Worm (Caenorhabditis elegans) whole organism, late embryonic: ENCODE data around the gene lec-7.

Experiments
- C38D4.7 ChIP-seq: fragments of 200-800 bp; sonication (Bioruptor generic); optimal IDR thresholded peaks from 2 replicates; lab custom pipeline; 2018; ENCODE audit warnings: mild to moderate bottlenecking, missing genetic modification characterization, moderate library complexity, missing compliant biosample characterization
- F13H6.1 ChIP-seq: sonication (generic microtip); optimal IDR thresholded peaks from 2 replicates; lab custom pipeline; 2016; ENCODE audit warnings: missing genetic modification characterization, missing compliant biosample characterization
- T23F11.4 ChIP-seq: fragments of 200-800 bp; sonication (Bioruptor generic); optimal IDR thresholded peaks from 2 replicates; lab custom pipeline; 2018; ENCODE audit warnings: mild to moderate bottlenecking, missing genetic modification characterization, missing compliant biosample characterization
- ahr-1 ChIP-seq: sonication (generic microtip); optimal IDR thresholded peaks from 2 replicates; lab custom pipeline; 2016; ENCODE audit warnings: missing genetic modification characterization, missing compliant biosample characterization
- ama-1 ChIP-seq: fragments of 150-350 bp; optimal IDR thresholded peaks from 2 replicates; lab custom pipeline; 2014
- ceh-14 ChIP-seq: sonication (generic microtip); optimal IDR thresholded peaks from 2 replicates; lab custom pipeline; 2016; ENCODE audit warnings: missing genotype, missing genetic modification characterization, missing compliant biosample characterization
- ceh-19 ChIP-seq: fragments of 200-800 bp; sonication (Bioruptor generic); optimal IDR thresholded peaks from 2 replicates; lab custom pipeline; 2018; ENCODE audit warnings: mild to moderate bottlenecking, missing genetic modification characterization, missing compliant biosample characterization
- ceh-24 ChIP-seq: sonication (generic microtip); optimal IDR thresholded peaks from 2 replicates; lab custom pipeline; 2016; ENCODE audit warnings: mild to moderate bottlenecking, missing genetic modification characterization, missing compliant biosample characterization
- ceh-30 ChIP-seq: fragments of 150-350 bp; optimal IDR thresholded peaks from 2 replicates; lab custom pipeline; 2014; ENCODE audit warnings: missing biosample characterization, missing genetic modification characterization
- ceh-45 ChIP-seq: fragments of 200-800 bp; sonication (Bioruptor generic); IDR thresholded peaks from 2 replicates; pipeline ENCODE4 v1.3.6; 2022; ENCODE audit warnings: missing genetic modification reagents, missing genetic modification characterization, missing compliant biosample characterization
- ceh-6 ChIP-seq: fragments of 200-800 bp; sonication (Bioruptor generic); optimal IDR thresholded peaks from 2 replicates; lab custom pipeline; 2018; ENCODE audit warnings: mild to moderate bottlenecking, missing genetic modification characterization, missing compliant biosample characterization
- ceh-9 ChIP-seq: sonication (generic microtip); optimal IDR thresholded peaks from 2 replicates; lab custom pipeline; 2016; ENCODE audit warnings: mild to moderate bottlenecking, missing genetic modification characterization, inconsistent platforms, missing compliant biosample characterization
- dve-1 ChIP-seq: sonication (generic microtip); optimal IDR thresholded peaks from 2 replicates; lab custom pipeline; 2017; ENCODE audit warnings: antibody characterized with exemption, mild to moderate bottlenecking, missing genetic modification characterization, missing compliant biosample characterization
- elt-2 ChIP-seq: sonication (generic microtip); optimal IDR thresholded peaks from 2 replicates; lab custom pipeline; 2016; ENCODE audit warnings: missing genetic modification reagents, missing genetic modification characterization, missing compliant biosample characterization
- elt-4 ChIP-seq: sonication (generic microtip); optimal IDR thresholded peaks from 2 replicates; lab custom pipeline; 2016; ENCODE audit warnings: missing genetic modification characterization, missing compliant biosample characterization
- eyg-1 ChIP-seq: sonication (generic microtip); optimal IDR thresholded peaks from 2 replicates; lab custom pipeline; 2016; ENCODE audit warnings: missing genotype, missing genetic modification characterization, missing compliant biosample characterization
- fkh-6 ChIP-seq: sonication (generic microtip); optimal IDR thresholded peaks from 2 replicates; lab custom pipeline; 2016; ENCODE audit warnings: missing genetic modification characterization, missing compliant biosample characterization
- gmeb-2 ChIP-seq: sonication (generic microtip); optimal IDR thresholded peaks from 2 replicates; lab custom pipeline; 2016; ENCODE audit warnings: missing genetic modification characterization, inconsistent platforms, missing compliant biosample characterization
- hlh-13 ChIP-seq: fragments of 200-800 bp; sonication (Bioruptor generic); optimal IDR thresholded peaks from 2 replicates; lab custom pipeline; 2018; ENCODE audit warnings: mild to moderate bottlenecking, missing genetic modification characterization, missing compliant biosample characterization
- hlh-30 ChIP-seq: sonication (generic microtip); optimal IDR thresholded peaks from 2 replicates; lab custom pipeline; 2017; ENCODE audit warnings: antibody characterized with exemption, missing genetic modification characterization, missing compliant biosample characterization; ENCODE audit not compliant: insufficient read depth
- lin-11 ChIP-seq: fragments of 200-800 bp; sonication (Bioruptor generic); optimal IDR thresholded peaks from 2 replicates; lab custom pipeline; 2018; ENCODE audit warnings: mild to moderate bottlenecking, missing genetic modification characterization, missing compliant biosample characterization
- madf-2 ChIP-seq: sonication (generic microtip); optimal IDR thresholded peaks from 2 replicates; lab custom pipeline; 2017; ENCODE audit warnings: missing genetic modification characterization, missing compliant biosample characterization
- mec-3 ChIP-seq: sonication (generic microtip); optimal IDR thresholded peaks from 2 replicates; lab custom pipeline; 2016; ENCODE audit warnings: borderline replicate concordance, missing genetic modification characterization, missing compliant biosample characterization
- nfya-1 ChIP-seq: sonication (generic microtip); optimal IDR thresholded peaks from 2 replicates; lab custom pipeline; 2017; ENCODE audit warnings: missing genetic modification characterization, mild to moderate bottlenecking, missing compliant biosample characterization, antibody characterized with exemption, moderate library complexity
- nhr-232 ChIP-seq: sonication (generic microtip); optimal IDR thresholded peaks from 2 replicates; lab custom pipeline; 2016; ENCODE audit warnings: missing genetic modification characterization, missing compliant biosample characterization
- npax-4 ChIP-seq: sonication (generic microtip); optimal IDR thresholded peaks from 2 replicates; lab custom pipeline; 2016; ENCODE audit warnings: missing genetic modification characterization, missing compliant biosample characterization
- pax-1 ChIP-seq: fragments of 150-350 bp; optimal IDR thresholded peaks from 2 replicates; lab custom pipeline; 2014; ENCODE audit warnings: missing biosample characterization, missing genetic modification characterization
- pha-2 ChIP-seq: sonication (generic microtip); optimal IDR thresholded peaks from 2 replicates; lab custom pipeline; 2017; ENCODE audit warnings: mild to moderate bottlenecking, missing genetic modification characterization, missing compliant biosample characterization
- pha-4 ChIP-seq: fragments of 150-350 bp; optimal IDR thresholded peaks from 2 replicates; lab custom pipeline; 2018; ENCODE audit warnings: missing biosample characterization, missing genetic modification reagents, missing genetic modification characterization
- pqm-1 ChIP-seq: sonication (generic microtip); optimal IDR thresholded peaks from 2 replicates; lab custom pipeline; 2016; ENCODE audit warnings: missing genetic modification characterization, missing compliant biosample characterization
- ref-2 ChIP-seq: sonication (generic microtip); optimal IDR thresholded peaks from 2 replicates; lab custom pipeline; 2016; ENCODE audit warnings: missing genetic modification characterization, missing compliant biosample characterization
- sox-2 ChIP-seq: fragments of 200-800 bp; sonication (Bioruptor generic); IDR thresholded peaks from 2 replicates; pipeline ENCODE4 v1.3.6; 2022; ENCODE audit warnings: missing genetic modification reagents, missing genetic modification characterization, missing compliant biosample characterization
- sox-4 ChIP-seq: sonication (generic microtip); optimal IDR thresholded peaks from 2 replicates; lab custom pipeline; 2017; ENCODE audit warnings: mild to moderate bottlenecking, missing genetic modification characterization, inconsistent platforms, missing compliant biosample characterization
- tbx-2 ChIP-seq: sonication (generic microtip); optimal IDR thresholded peaks from 2 replicates; lab custom pipeline; 2016; ENCODE audit warnings: missing genetic modification characterization, missing compliant biosample characterization
- tbx-7 ChIP-seq: sonication (generic microtip); optimal IDR thresholded peaks from 2 replicates; lab custom pipeline; 2016; ENCODE audit warnings: missing genotype, missing genetic modification characterization, missing compliant biosample characterization
- unc-3 ChIP-seq, 2 experiments: fragments of 200-800 bp in 1 of 2; sonication (Bioruptor generic) in 1 of 2; sonication (generic microtip) in 1 of 2; conservative IDR thresholded peaks in 1 of 2; optimal IDR thresholded peaks in 1 of 2; 2 replicates each; pipeline versions ENCODE4 v1.3.6 to Lab custom; 2016 to 2022; ENCODE audit warnings: missing compliant biosample characterization in 2 of 2, missing genetic modification characterization in 2 of 2, missing genetic modification reagents in 1 of 2
- unc-42 ChIP-seq: sonication (generic microtip); optimal IDR thresholded peaks from 2 replicates; lab custom pipeline; 2016; ENCODE audit warnings: missing genotype, missing genetic modification characterization, missing compliant biosample characterization
- unc-86 ChIP-seq: sonication (generic microtip); optimal IDR thresholded peaks from 2 replicates; lab custom pipeline; 2016; ENCODE audit warnings: missing genetic modification characterization, missing compliant biosample characterization
- zip-5 ChIP-seq: sonication (generic microtip); optimal IDR thresholded peaks from 2 replicates; lab custom pipeline; 2016; ENCODE audit warnings: missing genetic modification characterization, missing compliant biosample characterization

The lec-7 gene

ce11 chrX:9883837-9884324, 32.0 kb downstream of the lec-7 start, which contains the start of gene mrp-4:
Gene mrp-4, plus strand, starts transcription at chrX:9884274.
- TF ChIP-seq ref-2 (no peak), sox-2 (GFP tag; lab: Robert Waterston, UW) (no peak), T23F11.4 (GFP tag; lab: Kevin White, UChicago) (no peak), npax-4 (tag; lab: Kevin White, UChicago) (no peak), zip-5 (tag; lab: Kevin White, UChicago) (no peak), gmeb-2 (tag; lab: Kevin White, UChicago) (no peak), hlh-13 (GFP tag; lab: Kevin White, UChicago) (no peak), unc-3 (GFP tag; conservative IDR thresholded peaks at IDR 0.05; lab: Robert Waterston, UW) (no peak), unc-3 (tag; optimal IDR thresholded peaks at IDR 0.05; lab: Kevin White, UChicago) (no peak), ceh-6 (GFP tag; lab: Kevin White, UChicago) (no peak), unc-42 (no peak)

ce11 chrX:9892323-9892722, 40.5 kb downstream of the lec-7 start, which contains the start of gene F21G4.1:
Gene F21G4.1, minus strand, starts transcription at chrX:9892328.
- TF ChIP-seq unc-3 (GFP tag; conservative IDR thresholded peaks at IDR 0.05; lab: Robert Waterston, UW), result no peak
- no peak for TF ChIP-seq unc-3 (tag; optimal IDR thresholded peaks at IDR 0.05; lab: Kevin White, UChicago)
- TF ChIP-seq npax-4 (tag; lab: Kevin White, UChicago), result no peak
- TF ChIP-seq zip-5 (tag; lab: Kevin White, UChicago), result no peak
- TF ChIP-seq ceh-30 (tag; lab: Kevin White, UChicago), result no peak
- TF ChIP-seq tbx-7 (tag; lab: Kevin White, UChicago), result no peak
- no peak for TF ChIP-seq fkh-6 (tag; lab: Kevin White, UChicago)

- TF ChIP-seq unc-86 (tag; lab: Kevin White, UChicago) (no peak), ceh-45 (GFP tag; lab: Robert Waterston, UW) (no peak), zip-5 (tag; lab: Kevin White, UChicago) (no peak), pax-1 (tag; lab: Kevin White, UChicago) (no peak), F13H6.1 (no peak), dve-1 (no peak), T23F11.4 (GFP tag; lab: Kevin White, UChicago) (no peak), mec-3 (tag; lab: Kevin White, UChicago) (no peak), sox-4 (no peak), eyg-1 (no peak), nhr-232 (tag; lab: Kevin White, UChicago) (no peak), elt-2 (no peak), ceh-9 (tag; lab: Kevin White, UChicago) (no peak), hlh-30 (no peak), C38D4.7 (no peak), pha-4 (tag; lab: Kevin White, UChicago) (no peak), pqm-1 (tag; lab: Kevin White, UChicago) (no peak), ama-1 (lab: Kevin White, UChicago) (no peak), lin-11 (tag; lab: Kevin White, UChicago) (no peak)
- TF ChIP-seq, all 69 proteins: peak for 0
Observed at ce11 chrX:9893069-9893468, 41.2 kb downstream of the lec-7 start.

ce11 chrX:9894844-9895243, 43.0 kb downstream of the lec-7 start, which contains the start of gene F21G4.3:
Gene F21G4.3, plus strand, starts transcription at chrX:9895144.
- no peak for TF ChIP-seq ceh-24
- no peak for TF ChIP-seq elt-4
- no peak for TF ChIP-seq tbx-2
- TF ChIP-seq ceh-14, result no peak
- no peak for TF ChIP-seq pha-2 (tag; lab: Kevin White, UChicago)
- TF ChIP-seq ceh-19 (GFP tag; lab: Kevin White, UChicago), result no peak
- TF ChIP-seq madf-2 (tag; lab: Kevin White, UChicago), result no peak
- no peak for TF ChIP-seq nfya-1 (tag; lab: Kevin White, UChicago)
- TF ChIP-seq ceh-45 (GFP tag; lab: Robert Waterston, UW), result no peak
- TF ChIP-seq ahr-1 (tag; lab: Kevin White, UChicago), result no peak
